Worm (Caenorhabditis elegans) whole organism, L2 larva: Measurements from ENCODE around the gene acr-2.

Experiments used
- C34F6.9 ChIP-seq: fragments of 150-350 bp; optimal IDR thresholded peaks from 2 replicates; lab custom pipeline; 2014; ENCODE audit warnings: missing biosample characterization, missing genetic modification characterization
- F13H6.1 ChIP-seq: sonication (generic microtip); optimal IDR thresholded peaks from 2 replicates; lab custom pipeline; 2016; ENCODE audit warnings: missing genetic modification characterization, missing compliant biosample characterization
- R02D3.7 ChIP-seq: fragments of 150-350 bp; optimal IDR thresholded peaks from 2 replicates; lab custom pipeline; 2014; ENCODE audit warnings: missing biosample characterization, missing genetic modification characterization
- Y55F3AM.14 ChIP-seq: fragments of 200-800 bp; sonication (Bioruptor generic); optimal IDR thresholded peaks from 2 replicates; lab custom pipeline; 2018; ENCODE audit warnings: mild to moderate bottlenecking, missing genetic modification characterization, missing compliant biosample characterization
- ZK546.5 ChIP-seq: sonication (generic microtip); optimal IDR thresholded peaks from 2 replicates; lab custom pipeline; 2017; ENCODE audit warnings: missing biosample characterization, missing genetic modification characterization
- aly-2 ChIP-seq: fragments of 150-350 bp; optimal IDR thresholded peaks from 2 replicates; lab custom pipeline; 2014; ENCODE audit warnings: missing biosample characterization, missing genetic modification characterization
- ama-1 ChIP-seq: fragments of 150-350 bp; optimal IDR thresholded peaks from 2 replicates; lab custom pipeline; 2018; ENCODE audit warnings: inconsistent platforms
- ceh-82 ChIP-seq: fragments of 150-350 bp; optimal IDR thresholded peaks from 2 replicates; lab custom pipeline; 2014; ENCODE audit warnings: missing biosample characterization, missing genetic modification characterization
- crh-2 ChIP-seq: sonication (generic microtip); optimal IDR thresholded peaks from 2 replicates; lab custom pipeline; 2017; ENCODE audit warnings: missing biosample characterization, missing genetic modification characterization
- dmd-4 ChIP-seq: sonication (generic microtip); optimal IDR thresholded peaks from 2 replicates; lab custom pipeline; 2017; ENCODE audit warnings: missing biosample characterization, missing genetic modification characterization
- egl-27 ChIP-seq: sonication (generic microtip); optimal IDR thresholded peaks from 3 replicates; lab custom pipeline; 2017; ENCODE audit warnings: missing biosample characterization, missing genetic modification reagents, missing genetic modification characterization
- elt-1 ChIP-seq: fragments of 150-350 bp; optimal IDR thresholded peaks from 2 replicates; lab custom pipeline; 2014; ENCODE audit warnings: missing biosample characterization, missing genetic modification characterization
- elt-3 ChIP-seq: sonication (generic microtip); optimal IDR thresholded peaks from 2 replicates; lab custom pipeline; 2017; ENCODE audit warnings: missing biosample characterization, missing genetic modification characterization
- fos-1 ChIP-seq: fragments of 150-350 bp; optimal IDR thresholded peaks from 2 replicates; lab custom pipeline; 2014; ENCODE audit warnings: missing biosample characterization, missing genetic modification characterization
- gmeb-1 ChIP-seq: fragments of 150-350 bp; optimal IDR thresholded peaks from 2 replicates; lab custom pipeline; 2014; ENCODE audit warnings: missing biosample characterization, missing genetic modification characterization
- lin-11 ChIP-seq: fragments of 150-350 bp; sonication (generic microtip); optimal IDR thresholded peaks from 2 replicates; lab custom pipeline; 2014; ENCODE audit warnings: missing biosample characterization, missing genetic modification characterization, inconsistent platforms, mixed read lengths
- lin-13 ChIP-seq: fragments of 150-350 bp; optimal IDR thresholded peaks from 2 replicates; lab custom pipeline; 2014; ENCODE audit warnings: missing biosample characterization, missing genetic modification reagents, missing genetic modification characterization
- lin-39 ChIP-seq: fragments of 150-350 bp; optimal IDR thresholded peaks from 2 replicates; lab custom pipeline; 2014; ENCODE audit warnings: missing biosample characterization, missing genetic modification reagents, missing genetic modification characterization
- lsy-2 ChIP-seq, 2 experiments: fragments of 150-350 bp in 1 of 2; sonication (generic microtip) in 1 of 2; optimal IDR thresholded peaks; 2 replicates each; lab custom pipeline; 2014 to 2017; ENCODE audit warnings: missing biosample characterization in 2 of 2, missing genetic modification characterization in 2 of 2
- mab-5 ChIP-seq: fragments of 150-350 bp; optimal IDR thresholded peaks from 2 replicates; lab custom pipeline; 2014; ENCODE audit warnings: missing biosample characterization, missing genetic modification characterization
- mbf-1 ChIP-seq: sonication (generic microtip); optimal IDR thresholded peaks from 2 replicates; lab custom pipeline; 2017; ENCODE audit warnings: missing biosample characterization, missing genetic modification characterization
- mdl-1 ChIP-seq, 2 experiments: fragments of 150-350 bp in 1 of 2; sonication (generic microtip) in 1 of 2; optimal IDR thresholded peaks; 2 replicates each; lab custom pipeline; 2017; ENCODE audit warnings: missing biosample characterization in 2 of 2, missing genetic modification characterization in 2 of 2
- nhr-10 ChIP-seq: sonication (generic microtip); optimal IDR thresholded peaks from 2 replicates; lab custom pipeline; 2017; ENCODE audit warnings: missing biosample characterization, missing genetic modification characterization
- nhr-12 ChIP-seq: fragments of 150-350 bp; optimal IDR thresholded peaks from 2 replicates; lab custom pipeline; 2014; ENCODE audit warnings: missing biosample characterization, missing genetic modification characterization
- nhr-129 ChIP-seq: fragments of 150-350 bp; optimal IDR thresholded peaks from 2 replicates; lab custom pipeline; 2014; ENCODE audit warnings: missing biosample characterization, missing genetic modification characterization
- nhr-21 ChIP-seq: fragments of 150-350 bp; optimal IDR thresholded peaks from 2 replicates; lab custom pipeline; 2014; ENCODE audit warnings: missing biosample characterization, missing genetic modification characterization
- nhr-23 ChIP-seq: fragments of 150-350 bp; optimal IDR thresholded peaks from 2 replicates; lab custom pipeline; 2014; ENCODE audit warnings: missing biosample characterization, missing genetic modification reagents, missing genetic modification characterization
- nhr-237 ChIP-seq: fragments of 150-350 bp; optimal IDR thresholded peaks from 2 replicates; lab custom pipeline; 2014; ENCODE audit warnings: missing biosample characterization, missing genetic modification characterization
- nhr-25 ChIP-seq: fragments of 150-350 bp; sonication (generic microtip); optimal IDR thresholded peaks from 3 replicates; lab custom pipeline; 2014; ENCODE audit warnings: missing biosample characterization, missing genetic modification characterization
- nhr-6 ChIP-seq: fragments of 150-350 bp; optimal IDR thresholded peaks from 2 replicates; lab custom pipeline; 2014; ENCODE audit warnings: missing biosample characterization, missing genetic modification characterization
- nhr-77 ChIP-seq: fragments of 150-350 bp; optimal IDR thresholded peaks from 2 replicates; lab custom pipeline; 2014; ENCODE audit warnings: missing biosample characterization, missing genetic modification characterization
- peb-1 ChIP-seq: fragments of 150-350 bp; optimal IDR thresholded peaks from 2 replicates; lab custom pipeline; 2014; ENCODE audit warnings: missing biosample characterization, missing genetic modification characterization
- sem-4 ChIP-seq: fragments of 150-350 bp; optimal IDR thresholded peaks from 2 replicates; lab custom pipeline; 2014; ENCODE audit warnings: missing biosample characterization, missing genetic modification reagents, missing genetic modification characterization
- skn-1 ChIP-seq: sonication (generic microtip); optimal IDR thresholded peaks from 2 replicates; lab custom pipeline; 2017; ENCODE audit warnings: missing biosample characterization, missing genetic modification characterization
- sma-3 ChIP-seq: sonication (generic microtip); optimal IDR thresholded peaks from 2 replicates; lab custom pipeline; 2016; ENCODE audit warnings: missing genetic modification reagents, missing genetic modification characterization, missing compliant biosample characterization
- sma-9 ChIP-seq, 2 experiments: fragments of 150-350 bp in 1 of 2; sonication (generic microtip) in 1 of 2; optimal IDR thresholded peaks; 2 replicates each; lab custom pipeline; 2014 to 2016; ENCODE audit warnings: missing genetic modification characterization in 2 of 2, mild to moderate bottlenecking in 1 of 2, missing biosample characterization in 1 of 2, missing compliant biosample characterization in 1 of 2, missing genetic modification reagents in 1 of 2, moderate library complexity in 1 of 2
- snpc-4 ChIP-seq: fragments of 150-350 bp; optimal IDR thresholded peaks from 2 replicates; lab custom pipeline; 2014; ENCODE audit warnings: missing biosample characterization, missing genetic modification characterization
- unc-39 ChIP-seq: fragments of 150-350 bp; optimal IDR thresholded peaks from 2 replicates; lab custom pipeline; 2014; ENCODE audit warnings: missing biosample characterization, missing genetic modification characterization
- unc-55 ChIP-seq: fragments of 150-350 bp; sonication (generic microtip); optimal IDR thresholded peaks from 3 replicates; lab custom pipeline; 2014; ENCODE audit warnings: missing biosample characterization, missing genetic modification reagents, missing genetic modification characterization
- unc-62 ChIP-seq: fragments of 150-350 bp; optimal IDR thresholded peaks from 2 replicates; lab custom pipeline; 2014; ENCODE audit warnings: missing biosample characterization, missing genetic modification reagents, missing genetic modification characterization
- zag-1 ChIP-seq: fragments of 150-350 bp; optimal IDR thresholded peaks from 2 replicates; lab custom pipeline; 2014; ENCODE audit warnings: missing biosample characterization, missing genetic modification characterization
- ztf-1 ChIP-seq: fragments of 200-800 bp; sonication (Bioruptor generic); conservative IDR thresholded peaks from 2 replicates; pipeline ENCODE4 v1.3.6; 2022; ENCODE audit warnings: missing genetic modification characterization, missing compliant biosample characterization
- ztf-11 ChIP-seq: sonication (generic microtip); optimal IDR thresholded peaks from 2 replicates; lab custom pipeline; 2017; ENCODE audit warnings: missing biosample characterization, missing genetic modification characterization
- ztf-4 ChIP-seq: fragments of 150-350 bp; optimal IDR thresholded peaks from 2 replicates; lab custom pipeline; 2014; ENCODE audit warnings: missing biosample characterization, missing genetic modification characterization

acr-2 gene

ce11 chrX:6742891-6743290, 40.5 kb downstream of the acr-2 start:
- TF ChIP-seq elt-3 = no peak
- TF ChIP-seq ama-1 (lab: Kevin White, UChicago) = peak; percentile 91
- no peak for TF ChIP-seq nhr-237 (tag; lab: Kevin White, UChicago)
- TF ChIP-seq ztf-11 (tag; lab: Kevin White, UChicago) = no peak
- TF ChIP-seq elt-1 (tag; lab: Kevin White, UChicago) = no peak
- peak; percentile 74 for TF ChIP-seq F13H6.1 (tag; lab: Kevin White, UChicago)
- no peak for TF ChIP-seq snpc-4
- no peak for TF ChIP-seq R02D3.7 (tag; lab: Kevin White, UChicago)
- TF ChIP-seq crh-2 (tag; lab: Kevin White, UChicago) = peak; percentile 80
- no peak for TF ChIP-seq aly-2 (tag; lab: Kevin White, UChicago)
- peak; percentile 77 for TF ChIP-seq fos-1 (tag; lab: Kevin White, UChicago)
- no peak for TF ChIP-seq nhr-12 (tag; lab: Kevin White, UChicago)
- TF ChIP-seq nhr-6 (tag; lab: Kevin White, UChicago) = peak; percentile 82
- no peak for TF ChIP-seq Y55F3AM.14 (GFP tag; lab: Kevin White, UChicago)
- no peak for TF ChIP-seq unc-55 (GFP tag; lab: Kevin White, UChicago)
- no peak for TF ChIP-seq ztf-1 (GFP tag; lab: Robert Waterston, UW)
- no peak for TF ChIP-seq mab-5 (tag; lab: Kevin White, UChicago)
- no peak for TF ChIP-seq skn-1
- TF ChIP-seq sma-3 (GFP tag; lab: Kevin White, UChicago) = peak; percentile 34
- no peak for TF ChIP-seq nhr-10 (tag; lab: Kevin White, UChicago)
- no peak for TF ChIP-seq unc-39 (tag; lab: Kevin White, UChicago)
- no peak for TF ChIP-seq mbf-1 (tag; lab: Kevin White, UChicago)
- TF ChIP-seq lsy-2 (tag; optimal IDR thresholded peaks at IDR 0.05; lab: Kevin White, UChicago) = peak in 1 of 2 experiments; percentile 72
- peak; percentile 38 for TF ChIP-seq gmeb-1 (tag; lab: Kevin White, UChicago)
- TF ChIP-seq ceh-82 (tag; lab: Kevin White, UChicago) = no peak
- peak; percentile 95 for TF ChIP-seq sma-9 (GFP tag; optimal IDR thresholded peaks at IDR 0.05; lab: Kevin White, UChicago)
- no peak for TF ChIP-seq sma-9 (tag; optimal IDR thresholded peaks at IDR 0.05; lab: Kevin White, UChicago)
- TF ChIP-seq nhr-129 (tag; lab: Kevin White, UChicago) = peak; percentile 99
- TF ChIP-seq ZK546.5 (tag; lab: Kevin White, UChicago) = no peak
- peak; percentile 73 for TF ChIP-seq ztf-4 (tag; lab: Kevin White, UChicago)
- TF ChIP-seq lin-13 (GFP tag; lab: Kevin White, UChicago) = peak; percentile 41
- no peak for TF ChIP-seq nhr-77 (tag; lab: Kevin White, UChicago)
- TF ChIP-seq egl-27 (tag; lab: Kevin White, UChicago) = peak; percentile 71
- TF ChIP-seq nhr-21 (tag; lab: Kevin White, UChicago) = peak; percentile 61
- TF ChIP-seq dmd-4 (tag; lab: Kevin White, UChicago) = no peak
- peak; percentile 57 for TF ChIP-seq C34F6.9 (tag; lab: Kevin White, UChicago)
- peak; percentile 70 for TF ChIP-seq nhr-25 (tag; lab: Kevin White, UChicago)
- no peak for TF ChIP-seq lin-39 (tag; lab: Kevin White, UChicago)
- TF ChIP-seq sem-4 (tag; lab: Kevin White, UChicago) = peak; percentile 86
- TF ChIP-seq lin-11 = no peak
- TF ChIP-seq peb-1 (tag; lab: Kevin White, UChicago) = no peak
- peak; percentile 99 to 100 for TF ChIP-seq mdl-1 (tag; optimal IDR thresholded peaks at IDR 0.05; lab: Kevin White, UChicago)
- no peak for TF ChIP-seq unc-62 (GFP tag; lab: Kevin White, UChicago)

ce11 chrX:6743344-6743743, 41.0 kb downstream of the acr-2 start:
- TF ChIP-seq snpc-4 = no peak

DNA sequence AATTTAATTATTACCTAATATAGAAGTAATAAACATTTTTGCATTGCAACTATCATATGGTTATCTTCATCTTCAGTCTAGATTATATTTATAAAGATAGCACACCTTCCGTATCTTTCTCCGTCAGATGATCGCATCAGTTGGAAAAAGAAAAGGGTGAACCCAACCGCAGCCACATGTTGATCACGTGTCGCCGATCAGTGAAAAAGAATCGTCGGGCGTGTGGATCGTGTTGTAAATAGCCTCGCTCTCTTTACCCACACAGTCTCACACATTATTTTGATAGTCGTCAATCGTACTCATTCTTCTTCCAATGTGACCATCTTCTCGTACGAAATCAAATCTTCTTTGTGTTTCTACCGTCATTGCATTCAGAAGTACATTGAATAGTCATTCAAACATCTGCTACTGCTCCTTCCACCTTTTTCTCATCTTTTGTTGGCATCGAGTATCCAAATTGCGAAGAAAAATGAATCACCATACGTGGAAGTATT, 41.6 kb downstream of the acr-2 start:
- TF ChIP-seq gmeb-1 (tag; lab: Kevin White, UChicago) (peak; percentile 87), C34F6.9 (tag; lab: Kevin White, UChicago) (peak; percentile 78), sma-9 (GFP tag; optimal IDR thresholded peaks at IDR 0.05; lab: Kevin White, UChicago) (peak; percentile 99), sma-9 (tag; optimal IDR thresholded peaks at IDR 0.05; lab: Kevin White, UChicago) (peak; percentile 60), zag-1 (tag; lab: Kevin White, UChicago) (no peak), ztf-11 (tag; lab: Kevin White, UChicago) (no peak), Y55F3AM.14 (GFP tag; lab: Kevin White, UChicago) (peak; percentile 91), crh-2 (tag; lab: Kevin White, UChicago) (peak; percentile 98), fos-1 (tag; lab: Kevin White, UChicago) (peak; percentile 89), lin-13 (GFP tag; lab: Kevin White, UChicago) (peak; percentile 88), unc-39 (tag; lab: Kevin White, UChicago) (no peak), ztf-1 (GFP tag; lab: Robert Waterston, UW) (no peak), nhr-12 (tag; lab: Kevin White, UChicago) (peak; percentile 17), nhr-25 (tag; lab: Kevin White, UChicago) (peak; percentile 98), ama-1 (lab: Kevin White, UChicago) (peak; percentile 97), sma-3 (GFP tag; lab: Kevin White, UChicago) (peak; percentile 98), nhr-23 (tag; lab: Kevin White, UChicago) (no peak), egl-27 (tag; lab: Kevin White, UChicago) (peak; percentile 90), ztf-4 (tag; lab: Kevin White, UChicago) (peak; percentile 95), nhr-6 (tag; lab: Kevin White, UChicago) (peak; percentile 90), lin-11 (peak; percentile 42), sem-4 (tag; lab: Kevin White, UChicago) (peak; percentile 97), lsy-2 (tag; optimal IDR thresholded peaks at IDR 0.05; lab: Kevin White, UChicago) (peak in 1 of 2 experiments; percentile 89), nhr-21 (tag; lab: Kevin White, UChicago) (peak; percentile 99), F13H6.1 (tag; lab: Kevin White, UChicago) (peak; percentile 96), elt-1 (tag; lab: Kevin White, UChicago) (peak; percentile 96), nhr-129 (tag; lab: Kevin White, UChicago) (peak; percentile 97), mdl-1 (tag; optimal IDR thresholded peaks at IDR 0.05; lab: Kevin White, UChicago) (peak; percentile 98 to 99), mab-5 (tag; lab: Kevin White, UChicago) (peak; percentile 76), ZK546.5 (tag; lab: Kevin White, UChicago) (no peak), elt-3 (no peak), ceh-82 (tag; lab: Kevin White, UChicago) (no peak), unc-62 (GFP tag; lab: Kevin White, UChicago) (peak; percentile 37)
